Fruit fly (Drosophila melanogaster): ENCODE measurements around the gene Jon65Ai.
A peak's percentile ranks its signal among the peaks of the same experiment; 100 is the strongest.

Gene Jon65Ai

dm6 chr3L:6094697-6095096 is 40.5 kb upstream of the Jon65Ai start, which contains the start of the genes CG10467 and loj (continued):
- peak; percentile 92 for TF ChIP-seq Max (GFP tag; optimal IDR thresholded peaks at IDR 0.05)
- TF ChIP-seq CG14710 (tag; optimal IDR thresholded peaks at IDR 0.05), result peak; percentile 97
- TF ChIP-seq CG11723 (GFP tag; optimal IDR thresholded peaks at IDR 0.05), result peak; percentile 87
- TF ChIP-seq CG9437 (GFP tag; optimal IDR thresholded peaks at IDR 0.05), result peak; percentile 84
- peak; percentile 99 for TF ChIP-seq MBD-R2 (GFP tag; IDR thresholded peaks at IDR 0.05)
- TF ChIP-seq CG2889 (GFP tag; IDR thresholded peaks at IDR 0.05), result peak; percentile 96
- peak; percentile 91 for TF ChIP-seq CG3281 (GFP tag; optimal IDR thresholded peaks at IDR 0.05)
- peak; percentile 95 for TF ChIP-seq lilli (GFP tag; optimal IDR thresholded peaks at IDR 0.05)
- TF ChIP-seq CG10654 (GFP tag; optimal IDR thresholded peaks at IDR 0.05), result peak; percentile 96
- peak; percentile 96 for TF ChIP-seq CG4820 (GFP tag; optimal IDR thresholded peaks at IDR 0.05)
- peak; percentile 94 for TF ChIP-seq twi (tag; optimal IDR thresholded peaks at IDR 0.05)
- peak; percentile 98 for TF ChIP-seq ttk (GFP tag; IDR thresholded peaks at IDR 0.05)
- no peak for TF ChIP-seq eve (GFP tag; optimal IDR thresholded peaks at IDR 0.05)
- TF ChIP-seq unc-4 (GFP tag; IDR thresholded peaks at IDR 0.05; ENCODE audit: partially characterized antibody), result peak; percentile 72
- TF ChIP-seq sisA (GFP tag; IDR thresholded peaks at IDR 0.05), result peak; percentile 99
- TF ChIP-seq CG16813 (GFP tag; IDR thresholded peaks at IDR 0.05; ENCODE audit: partially characterized antibody), result peak; percentile 75
- peak; percentile 89 for TF ChIP-seq CG8388 (GFP tag; optimal IDR thresholded peaks at IDR 0.05)
- peak; percentile 92 for TF ChIP-seq CG7357 (GFP tag; IDR thresholded peaks at IDR 0.05)
- TF ChIP-seq CG15073 (GFP tag; optimal IDR thresholded peaks at IDR 0.05), result peak; percentile 93
- TF ChIP-seq CG15514 (GFP tag; optimal IDR thresholded peaks at IDR 0.05), result peak; percentile 84
- TF ChIP-seq rib (GFP tag; IDR thresholded peaks at IDR 0.05), result peak; percentile 93
- peak; percentile 94 for TF ChIP-seq Fer2 (tag; optimal IDR thresholded peaks at IDR 0.05)
- peak; percentile 98 for TF ChIP-seq CG11456 (GFP tag; IDR thresholded peaks at IDR 0.05)
- TF ChIP-seq NFAT (GFP tag; IDR thresholded peaks at IDR 0.05), result peak; percentile 97
- peak; percentile 87 for TF ChIP-seq CG43689 (GFP tag; IDR thresholded peaks at IDR 0.05)
- peak; percentile 94 for TF ChIP-seq CG2199 (GFP tag; IDR thresholded peaks at IDR 0.05)
- TF ChIP-seq Rfx (GFP tag; IDR thresholded peaks at IDR 0.05), result peak; percentile 99
- TF ChIP-seq CG15696 (tag; optimal IDR thresholded peaks at IDR 0.05), result peak; percentile 98
- peak; percentile 97 for TF ChIP-seq Xrp1 (GFP tag; IDR thresholded peaks at IDR 0.05)
- TF ChIP-seq sd (tag; optimal IDR thresholded peaks at IDR 0.05), result peak; percentile 90
- peak; percentile 47; the same call in 1 of the 2 replicates for TF ChIP-seq crol (GFP tag; IDR thresholded peaks at IDR 0.05)
- TF ChIP-seq CG31441 (GFP tag; IDR thresholded peaks at IDR 0.05), result peak; percentile 96
- TF ChIP-seq CG6813 (GFP tag; optimal IDR thresholded peaks at IDR 0.05), result peak; percentile 80
- peak; percentile 97 for TF ChIP-seq H2.0 (GFP tag; IDR thresholded peaks at IDR 0.05)
- peak; percentile 82 for TF ChIP-seq onecut (GFP tag; IDR thresholded peaks at IDR 0.05)
- peak; percentile 95 for TF ChIP-seq CG2712 (tag; optimal IDR thresholded peaks at IDR 0.05)
- TF ChIP-seq Six4 (GFP tag; optimal IDR thresholded peaks at IDR 0.05), result peak; percentile 92
- TF ChIP-seq CkIIα-i1 (GFP tag; IDR thresholded peaks at IDR 0.05), result peak; percentile 84
- peak; percentile 94 for TF ChIP-seq CG14050 (GFP tag; IDR thresholded peaks at IDR 0.05)
- peak; percentile 61 for TF ChIP-seq Hand (GFP tag; optimal IDR thresholded peaks at IDR 0.05)
- TF ChIP-seq CG13894 (tag; optimal IDR thresholded peaks at IDR 0.05), result peak; percentile 93
- peak; percentile 67 for TF ChIP-seq CG8359 (GFP tag; optimal IDR thresholded peaks at IDR 0.05; ENCODE audit: borderline replicate concordance)
- peak; percentile 65 for TF ChIP-seq Ets97D (GFP tag; optimal IDR thresholded peaks at IDR 0.05)
- TF ChIP-seq exex (tag; optimal IDR thresholded peaks at IDR 0.05), result peak; percentile 81
- TF ChIP-seq Hr39 (optimal IDR thresholded peaks at IDR 0.05), result no peak
- TF ChIP-seq ham (GFP tag; IDR thresholded peaks at IDR 0.05), result peak; percentile 91
- TF ChIP-seq pb (GFP tag; optimal IDR thresholded peaks at IDR 0.05), result peak; percentile 2
- TF ChIP-seq vnd (GFP tag; IDR thresholded peaks at IDR 0.05; ENCODE audit: partially characterized antibody), result peak; percentile 65
- peak; percentile 77; the same call in 1 of the 2 replicates for TF ChIP-seq aop (GFP tag; IDR thresholded peaks at IDR 0.05)
- TF ChIP-seq gt (GFP tag; IDR thresholded peaks at IDR 0.05), result peak; percentile 94
- TF ChIP-seq CG3995 (GFP tag; optimal IDR thresholded peaks at IDR 0.05), result peak; percentile 63
- TF ChIP-seq bcd (GFP tag; optimal IDR thresholded peaks at IDR 0.05), result peak; percentile 95
